Worm (Caenorhabditis elegans) whole organism, young adult: ENCODE results near the gene Y37E11AM.4.
A peak's percentile ranks its signal among the peaks of the same experiment; 100 is the strongest.

Source experiments
- B0261.1 ChIP-seq: sonication (generic microtip); optimal IDR thresholded peaks from 2 replicates; lab custom pipeline; 2016; ENCODE audit warnings: mild to moderate bottlenecking, missing genetic modification characterization, moderate library complexity, missing compliant biosample characterization
- F22D6.2 ChIP-seq: sonication (generic microtip); optimal IDR thresholded peaks from 2 replicates; lab custom pipeline; 2016; ENCODE audit warnings: mild to moderate bottlenecking, missing genetic modification characterization, missing compliant biosample characterization
- F23B12.7 ChIP-seq: sonication (generic microtip); optimal IDR thresholded peaks from 2 replicates; lab custom pipeline; 2017; ENCODE audit warnings: missing genetic modification characterization, mild to moderate bottlenecking, missing compliant biosample characterization, antibody characterized with exemption, moderate library complexity; ENCODE audit not compliant: insufficient read depth
- F55B11.4 ChIP-seq: sonication (generic microtip); optimal IDR thresholded peaks from 2 replicates; lab custom pipeline; 2016; ENCODE audit warnings: missing compliant biosample characterization, missing genetic modification characterization, borderline replicate concordance; ENCODE audit not compliant: insufficient read depth
- K11D2.4 ChIP-seq: fragments of 200-800 bp; sonication (Bioruptor generic); IDR thresholded peaks from 2 replicates; pipeline ENCODE4 v1.3.6; 2022; ENCODE audit warnings: missing genetic modification reagents, missing genetic modification characterization, missing compliant biosample characterization
- K12H6.12 ChIP-seq: fragments of 200-800 bp; sonication (Bioruptor generic); optimal IDR thresholded peaks from 2 replicates; lab custom pipeline; 2018; ENCODE audit warnings: mild to moderate bottlenecking, missing genetic modification characterization, missing compliant biosample characterization
- T07F8.4 ChIP-seq: sonication (generic microtip); optimal IDR thresholded peaks from 2 replicates; lab custom pipeline; 2016; ENCODE audit warnings: mild to moderate bottlenecking, missing genetic modification characterization, moderate library complexity, missing compliant biosample characterization
- Y67H2A.10 ChIP-seq: fragments of 200-800 bp; sonication (Bioruptor generic); conservative IDR thresholded peaks from 2 replicates; pipeline ENCODE4 v1.3.6; 2022; ENCODE audit warnings: missing genetic modification reagents, missing genetic modification characterization, missing compliant biosample characterization
- ZK185.1 ChIP-seq: sonication (generic microtip); optimal IDR thresholded peaks from 2 replicates; lab custom pipeline; 2016; ENCODE audit warnings: mild to moderate bottlenecking, missing genetic modification characterization, missing compliant biosample characterization; ENCODE audit not compliant: poor library complexity, severe bottlenecking
- ama-1 ChIP-seq, 3 experiments: fragments of 150-350 bp in 1 of 3; sonication (generic microtip) in 2 of 3; optimal IDR thresholded peaks; 2 replicates each; lab custom pipeline; 2014 to 2018; ENCODE audit warnings: missing biosample characterization in 2 of 3, missing genetic modification characterization in 2 of 3, missing genetic modification reagents in 2 of 3
- attf-3 ChIP-seq: fragments of 200-800 bp; sonication (Bioruptor generic); conservative IDR thresholded peaks from 2 replicates; pipeline ENCODE4 v1.3.6; 2022; ENCODE audit warnings: missing genetic modification reagents, missing genetic modification characterization, missing compliant biosample characterization
- attf-5 ChIP-seq: fragments of 200-800 bp; sonication (Bioruptor generic); optimal IDR thresholded peaks from 2 replicates; lab custom pipeline; 2018; ENCODE audit warnings: mild to moderate bottlenecking, missing genetic modification characterization, missing compliant biosample characterization
- bed-1 ChIP-seq: fragments of 200-800 bp; sonication (Bioruptor generic); IDR thresholded peaks from 2 replicates; pipeline ENCODE4 v1.3.6; 2022; ENCODE audit warnings: missing genetic modification reagents, missing genetic modification characterization, missing compliant biosample characterization
- cebp-1 ChIP-seq, 2 experiments: fragments of 200-800 bp in 1 of 2; sonication (Bioruptor generic) in 1 of 2; sonication (generic microtip) in 1 of 2; IDR thresholded peaks in 1 of 2; optimal IDR thresholded peaks in 1 of 2; 2 replicates each; pipeline versions ENCODE4 v1.3.6 to Lab custom; 2017 to 2022; ENCODE audit warnings: missing compliant biosample characterization in 2 of 2, missing genetic modification characterization in 2 of 2, mild to moderate bottlenecking in 1 of 2, missing genetic modification reagents in 1 of 2, moderate library complexity in 1 of 2
- ceh-58 ChIP-seq: fragments of 200-800 bp; sonication (Bioruptor generic); IDR thresholded peaks from 2 replicates; pipeline ENCODE4 v1.3.6; 2022; ENCODE audit warnings: missing genetic modification characterization, missing compliant biosample characterization
- die-1 ChIP-seq: sonication (generic microtip); optimal IDR thresholded peaks from 2 replicates; lab custom pipeline; 2016; ENCODE audit warnings: missing genotype, mild to moderate bottlenecking, missing genetic modification characterization, missing compliant biosample characterization
- dox-1 ChIP-seq: fragments of 200-800 bp; sonication (Bioruptor generic); IDR thresholded peaks from 2 replicates; pipeline ENCODE4 v1.3.6; 2022; ENCODE audit warnings: missing genetic modification reagents, missing genetic modification characterization, missing compliant biosample characterization
- egl-18 ChIP-seq: fragments of 200-800 bp; sonication (Bioruptor generic); IDR thresholded peaks from 2 replicates; pipeline ENCODE4 v1.3.6; 2022; ENCODE audit warnings: missing genetic modification reagents, missing genetic modification characterization, missing compliant biosample characterization
- egrh-3 ChIP-seq: fragments of 200-800 bp; sonication (Bioruptor generic); IDR thresholded peaks from 2 replicates; pipeline ENCODE4 v1.3.6; 2022; ENCODE audit warnings: missing genetic modification reagents, missing genetic modification characterization, missing compliant biosample characterization
- him-1 ChIP-seq: sonication (generic microtip); optimal IDR thresholded peaks from 2 replicates; lab custom pipeline; 2016; ENCODE audit warnings: missing genotype, missing genetic modification reagents, missing genetic modification characterization, missing compliant biosample characterization
- hmg-1.2 ChIP-seq: fragments of 200-800 bp; sonication (Bioruptor generic); IDR thresholded peaks from 2 replicates; pipeline ENCODE4 v1.3.6; 2022; ENCODE audit warnings: missing genetic modification reagents, missing genetic modification characterization, missing compliant biosample characterization
- let-607 ChIP-seq, 2 experiments: fragments of 200-800 bp in 1 of 2; sonication (Bioruptor generic) in 1 of 2; sonication (generic microtip) in 1 of 2; optimal IDR thresholded peaks; 2 replicates each; lab custom pipeline; 2016 to 2018; ENCODE audit warnings: mild to moderate bottlenecking in 2 of 2, missing compliant biosample characterization in 2 of 2, missing genetic modification characterization in 2 of 2, moderate library complexity in 2 of 2, missing genotype in 1 of 2
- lin-26 ChIP-seq: fragments of 200-800 bp; sonication (Bioruptor generic); IDR thresholded peaks from 2 replicates; pipeline ENCODE4 v1.3.6; 2022; ENCODE audit warnings: missing genetic modification reagents, missing genetic modification characterization, missing compliant biosample characterization
- lin-40 ChIP-seq: sonication (generic microtip); optimal IDR thresholded peaks from 2 replicates; lab custom pipeline; 2016; ENCODE audit warnings: missing genetic modification characterization, mild to moderate bottlenecking, missing compliant biosample characterization, missing genotype, missing genetic modification reagents
- lir-1 ChIP-seq: fragments of 200-800 bp; sonication (Bioruptor generic); conservative IDR thresholded peaks from 2 replicates; pipeline ENCODE4 v1.3.6; 2022; ENCODE audit warnings: missing genetic modification reagents, missing genetic modification characterization, missing compliant biosample characterization
- lsy-27 ChIP-seq: sonication (generic microtip); optimal IDR thresholded peaks from 2 replicates; lab custom pipeline; 2017; ENCODE audit warnings: missing genetic modification characterization, mild to moderate bottlenecking, missing compliant biosample characterization, antibody characterized with exemption, missing genotype, borderline replicate concordance; ENCODE audit not compliant: insufficient read depth
- madf-10 ChIP-seq: sonication (generic microtip); optimal IDR thresholded peaks from 2 replicates; lab custom pipeline; 2016; ENCODE audit warnings: mild to moderate bottlenecking, missing genetic modification characterization, missing compliant biosample characterization
- madf-8 ChIP-seq: fragments of 200-800 bp; sonication (Bioruptor generic); conservative IDR thresholded peaks from 2 replicates; pipeline ENCODE4 v1.3.6; 2022; ENCODE audit warnings: missing genetic modification reagents, missing genetic modification characterization, missing compliant biosample characterization
- mcd-1 ChIP-seq: fragments of 200-800 bp; sonication (Bioruptor generic); IDR thresholded peaks from 2 replicates; pipeline ENCODE4 v1.3.6; 2022; ENCODE audit warnings: missing genetic modification reagents, missing genetic modification characterization, missing compliant biosample characterization
- mes-4 ChIP-seq: sonication (generic microtip); optimal IDR thresholded peaks from 2 replicates; lab custom pipeline; 2016; ENCODE audit warnings: missing genotype, missing genetic modification characterization, missing compliant biosample characterization
- nfyb-1 ChIP-seq: fragments of 200-800 bp; sonication (Bioruptor generic); IDR thresholded peaks from 2 replicates; pipeline ENCODE4 v1.3.6; 2022; ENCODE audit warnings: missing genetic modification reagents, missing genetic modification characterization, missing compliant biosample characterization
- nhr-120 ChIP-seq: fragments of 200-800 bp; sonication (Bioruptor generic); IDR thresholded peaks from 2 replicates; pipeline ENCODE4 v1.3.6; 2022; ENCODE audit warnings: missing genetic modification characterization, missing compliant biosample characterization
- nhr-80 ChIP-seq: sonication (generic microtip); optimal IDR thresholded peaks from 2 replicates; lab custom pipeline; 2016; ENCODE audit warnings: missing genetic modification characterization, missing compliant biosample characterization
- pbrm-1 ChIP-seq: fragments of 200-800 bp; sonication (Bioruptor generic); IDR thresholded peaks from 2 replicates; pipeline ENCODE4 v1.3.6; 2022; ENCODE audit warnings: missing genetic modification reagents, missing genetic modification characterization, missing compliant biosample characterization
- pha-4 ChIP-seq: fragments of 150-350 bp; sonication (generic microtip); optimal IDR thresholded peaks from 2 replicates; lab custom pipeline; 2014; ENCODE audit warnings: missing biosample characterization, missing genetic modification reagents, missing genetic modification characterization
- rec-8 ChIP-seq, 2 experiments: sonication (generic microtip); optimal IDR thresholded peaks; 2 replicates each; lab custom pipeline; 2016; ENCODE audit warnings: mild to moderate bottlenecking in 2 of 2, missing genetic modification characterization in 2 of 2, missing genetic modification reagents in 2 of 2, missing genotype in 2 of 2, missing biosample characterization in 1 of 2, missing compliant biosample characterization in 1 of 2, moderate library complexity in 1 of 2
- snpc-1.1 ChIP-seq: sonication (generic microtip); optimal IDR thresholded peaks from 2 replicates; lab custom pipeline; 2017; ENCODE audit warnings: missing genetic modification characterization, mild to moderate bottlenecking, missing compliant biosample characterization, antibody characterized with exemption, moderate library complexity, missing genotype, missing genetic modification reagents; ENCODE audit not compliant: insufficient read depth
- snpc-4 ChIP-seq, 5 experiments: fragments of 150-350 bp in 1 of 5; sonication (generic microtip) in 4 of 5; optimal IDR thresholded peaks; 2 replicates each; lab custom pipeline; 2014 to 2018; ENCODE audit warnings: missing genetic modification characterization in 5 of 5, missing biosample characterization in 3 of 5, antibody characterized with exemption in 2 of 5, mild to moderate bottlenecking in 2 of 5, missing compliant biosample characterization in 2 of 5, missing genotype in 2 of 5, moderate library complexity in 2 of 5, missing genetic modification reagents in 1 of 5
- xnd-1 ChIP-seq: sonication (generic microtip); optimal IDR thresholded peaks from 2 replicates; lab custom pipeline; 2016; ENCODE audit warnings: missing genotype, missing genetic modification reagents, missing genetic modification characterization, missing compliant biosample characterization
- zfh-2 ChIP-seq: fragments of 200-800 bp; sonication (Bioruptor generic); conservative IDR thresholded peaks from 2 replicates; pipeline ENCODE4 v1.3.6; 2022; ENCODE audit warnings: missing genetic modification reagents, missing genetic modification characterization, missing compliant biosample characterization
- ztf-18 ChIP-seq: sonication (generic microtip); optimal IDR thresholded peaks from 2 replicates; lab custom pipeline; 2016; ENCODE audit warnings: missing genotype, mild to moderate bottlenecking, missing genetic modification characterization, missing compliant biosample characterization

The Y37E11AM.4 gene

DNA sequence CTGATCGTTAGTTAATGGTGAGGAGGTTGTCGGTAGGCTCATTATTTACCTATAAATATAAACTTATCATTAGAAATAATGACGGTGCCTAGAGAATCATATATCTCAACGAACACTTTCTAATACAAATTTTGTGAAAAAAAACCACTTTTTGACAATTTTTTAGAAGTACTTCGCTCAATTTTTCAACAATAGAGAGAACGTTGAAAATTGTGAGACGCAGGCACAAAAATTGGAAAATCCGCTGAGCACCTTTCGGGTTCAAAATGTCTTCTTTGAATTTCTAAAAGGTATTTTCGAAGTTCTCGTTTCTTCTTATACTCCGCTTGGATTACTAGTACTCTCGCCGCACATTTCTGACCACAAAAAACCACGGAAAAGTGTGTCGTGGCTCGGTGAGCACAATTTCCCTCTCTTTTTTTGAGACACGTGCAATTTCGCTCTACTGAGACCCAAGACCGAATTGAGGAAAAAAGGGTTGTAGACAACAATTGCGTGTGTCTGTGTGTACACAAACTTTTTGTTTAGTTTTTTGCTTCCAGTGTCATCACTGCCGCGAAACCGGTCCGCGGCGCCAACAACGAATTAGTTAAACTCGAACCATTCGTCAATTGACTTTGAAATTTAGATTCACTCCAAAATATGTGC, 18.4 kb upstream of the Y37E11AM.4 start, which contains the start of gene nape-1:
Gene nape-1, minus strand, starts transcription at position 51 of the 648 bp plus-strand sequence.
- TF ChIP-seq bed-1 (no peak), mes-4 (tag; lab: Kevin White, UChicago) (no peak), cebp-1 (GFP tag; IDR thresholded peaks at IDR 0.05; lab: Robert Waterston, UW) (no peak), cebp-1 (tag; optimal IDR thresholded peaks at IDR 0.05; lab: Kevin White, UChicago) (peak; percentile 25), zfh-2 (no peak; the same call in 1 of the 2 replicates), madf-8 (GFP tag; lab: Robert Waterston, UW) (no peak), lsy-27 (no peak), egl-18 (GFP tag; lab: Robert Waterston, UW) (no peak), nfyb-1 (GFP tag; lab: Robert Waterston, UW) (no peak), nhr-120 (GFP tag; lab: Robert Waterston, UW) (no peak), dox-1 (peak; percentile 32; the same call in 1 of the 2 replicates), die-1 (tag; lab: Kevin White, UChicago) (no peak), mcd-1 (peak; percentile 58), snpc-4 (GFP tag; optimal IDR thresholded peaks at IDR 0.05; lab: Kevin White, UChicago) (no peak), snpc-4 (tag; optimal IDR thresholded peaks at IDR 0.05; lab: Kevin White, UChicago) (no peak), let-607 (tag; optimal IDR thresholded peaks at IDR 0.05; lab: Kevin White, UChicago) (peak; percentile 6 to 7), attf-5 (peak; percentile 65), him-1 (no peak), T07F8.4 (no peak), F22D6.2 (tag; lab: Kevin White, UChicago) (no peak), lin-40 (tag; lab: Kevin White, UChicago) (peak; percentile 23), lin-26 (GFP tag; lab: Robert Waterston, UW) (0 out of 2 replicates have a peak, but pooled peaks have one; percentile 22), pha-4 (tag; lab: Kevin White, UChicago) (peak; percentile 91), ama-1 (optimal IDR thresholded peaks at IDR 0.05; lab: Kevin White, UChicago) (no peak), ama-1 (GFP tag; optimal IDR thresholded peaks at IDR 0.05; lab: Kevin White, UChicago) (no peak), K11D2.4 (GFP tag; lab: Robert Waterston, UW) (peak; percentile 51; the same call in 1 of the 2 replicates), K12H6.12 (tag; lab: Kevin White, UChicago) (peak; percentile 10), nhr-80 (peak; percentile 72), xnd-1 (tag; lab: Kevin White, UChicago) (no peak)

DNA sequence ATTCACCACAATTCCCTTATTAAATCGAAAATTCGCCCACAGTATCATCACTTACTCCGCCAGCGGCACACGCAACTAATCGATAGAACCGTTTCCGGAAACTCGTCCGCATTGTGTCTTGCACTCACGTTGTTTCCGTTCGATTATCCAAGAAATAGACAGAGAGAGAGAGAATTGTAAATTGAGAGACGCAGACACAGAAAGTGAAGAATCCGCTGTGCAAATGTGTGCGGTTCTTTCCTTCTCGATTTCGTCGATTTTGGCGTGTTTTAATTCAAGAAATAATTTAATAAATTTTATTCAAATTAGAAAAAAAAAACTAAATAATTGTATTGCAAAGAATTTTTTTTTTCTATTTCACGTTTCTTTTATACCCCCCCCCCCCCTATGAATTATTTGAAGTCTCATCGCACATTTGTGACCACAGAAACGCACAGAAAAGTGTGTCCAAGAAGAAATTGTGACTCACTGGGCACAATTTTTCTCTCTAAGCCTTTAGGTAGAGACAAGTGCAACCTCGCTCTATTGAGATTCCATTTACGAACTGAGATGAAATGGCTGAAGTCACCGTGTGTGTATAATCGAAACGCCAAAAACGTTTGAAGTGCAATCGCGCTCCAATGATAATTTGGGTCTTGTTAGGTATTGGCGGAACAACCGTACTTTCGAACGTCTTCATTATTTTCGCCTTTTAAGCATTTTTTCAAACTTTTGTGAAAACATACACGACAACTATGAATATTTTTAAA, 16.2 kb upstream of the Y37E11AM.4 start, which contains the start of gene nape-2:
Gene nape-2, minus strand, starts transcription at position 271 of the 749 bp plus-strand sequence.
- TF ChIP-seq nfyb-1 (GFP tag; lab: Robert Waterston, UW) (no peak), ztf-18 (tag; lab: Kevin White, UChicago) (no peak), mes-4 (tag; lab: Kevin White, UChicago) (no peak), ZK185.1 (tag; lab: Kevin White, UChicago) (no peak), egl-18 (GFP tag; lab: Robert Waterston, UW) (no peak), snpc-1.1 (tag; lab: Kevin White, UChicago) (no peak), attf-3 (no peak), pbrm-1 (GFP tag; lab: Robert Waterston, UW) (no peak), hmg-1.2 (GFP tag; lab: Robert Waterston, UW) (peak; percentile 93), rec-8 (tag; optimal IDR thresholded peaks at IDR 0.05; lab: Kevin White, UChicago) (no peak), F23B12.7 (no peak), B0261.1 (tag; lab: Kevin White, UChicago) (no peak), Y67H2A.10 (GFP tag; lab: Robert Waterston, UW) (no peak), ceh-58 (GFP tag; lab: Robert Waterston, UW) (no peak), madf-10 (tag; lab: Kevin White, UChicago) (no peak), cebp-1 (GFP tag; IDR thresholded peaks at IDR 0.05; lab: Robert Waterston, UW) (no peak), cebp-1 (tag; optimal IDR thresholded peaks at IDR 0.05; lab: Kevin White, UChicago) (peak; percentile 19), lsy-27 (no peak), attf-5 (peak; percentile 51), madf-8 (GFP tag; lab: Robert Waterston, UW) (no peak), lir-1 (GFP tag; lab: Robert Waterston, UW) (no peak), F55B11.4 (tag; lab: Kevin White, UChicago) (no peak), egrh-3 (GFP tag; lab: Robert Waterston, UW) (no peak)
